Worm (Caenorhabditis elegans) whole organism, late embryonic: ENCODE measurements around the gene srw-57.

Source experiments
- ceh-2 ChIP-seq: sonication (generic microtip); optimal IDR thresholded peaks from 2 replicates; lab custom pipeline; 2016; ENCODE audit warnings: missing genotype, missing genetic modification characterization, missing compliant biosample characterization
- dve-1 ChIP-seq: sonication (generic microtip); optimal IDR thresholded peaks from 2 replicates; lab custom pipeline; 2017; ENCODE audit warnings: antibody characterized with exemption, mild to moderate bottlenecking, missing genetic modification characterization, missing compliant biosample characterization
- ets-4 ChIP-seq: sonication (generic microtip); optimal IDR thresholded peaks from 2 replicates; lab custom pipeline; 2016; ENCODE audit warnings: missing genetic modification characterization, missing compliant biosample characterization
- hlh-6 ChIP-seq: sonication (generic microtip); optimal IDR thresholded peaks from 2 replicates; lab custom pipeline; 2016; ENCODE audit warnings: missing genotype, missing genetic modification characterization, missing compliant biosample characterization
- pha-4 ChIP-seq: fragments of 150-350 bp; optimal IDR thresholded peaks from 2 replicates; lab custom pipeline; 2018; ENCODE audit warnings: missing biosample characterization, missing genetic modification reagents, missing genetic modification characterization
- tbx-2 ChIP-seq: sonication (generic microtip); optimal IDR thresholded peaks from 2 replicates; lab custom pipeline; 2016; ENCODE audit warnings: missing genetic modification characterization, missing compliant biosample characterization
- ttx-3 ChIP-seq: sonication (generic microtip); optimal IDR thresholded peaks from 2 replicates; lab custom pipeline; 2016; ENCODE audit warnings: missing genetic modification reagents, missing genetic modification characterization, missing compliant biosample characterization

DNA sequence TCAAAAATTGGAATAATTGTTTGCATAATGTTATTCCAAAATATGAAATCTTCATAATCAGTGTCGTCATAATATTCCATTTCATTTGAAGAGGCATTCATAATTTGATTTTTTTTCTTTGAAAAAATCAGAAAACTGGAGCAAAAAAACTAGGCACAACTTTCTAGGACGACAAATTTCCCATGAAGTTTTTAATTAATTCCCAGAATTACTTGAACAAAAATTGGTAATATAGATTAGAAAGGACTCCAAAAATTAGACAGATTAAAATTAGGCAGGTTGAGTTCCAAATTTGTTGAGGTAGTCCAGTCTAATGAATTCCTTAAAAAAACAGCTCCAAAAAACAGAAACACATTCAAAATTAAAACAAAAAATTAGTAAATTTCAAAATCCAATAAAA is at the start of gene srw-57:
- TF ChIP-seq ceh-2 (tag; lab: Kevin White, UChicago) = no peak
- TF ChIP-seq ets-4 = no peak
- TF ChIP-seq tbx-2 (tag; lab: Kevin White, UChicago) = no peak
- no peak for TF ChIP-seq dve-1 (tag; lab: Kevin White, UChicago)
- no peak for TF ChIP-seq pha-4 (tag; lab: Kevin White, UChicago)
- TF ChIP-seq hlh-6 = no peak
- no peak for TF ChIP-seq ttx-3 (tag; lab: Kevin White, UChicago)
